Worm (Caenorhabditis elegans) whole organism, L4 larva: Measurements from ENCODE around the gene mpz-6.
"Not testable (repeated sequence)": the region's sequence is repeated elsewhere in the genome, so short reads cannot be mapped to it uniquely, and the experiment has no call there.

Experiments
- F10B5.3 ChIP-seq: sonication (generic microtip); optimal IDR thresholded peaks from 2 replicates; lab custom pipeline; 2016; ENCODE audit warnings: mild to moderate bottlenecking, missing genetic modification characterization, missing compliant biosample characterization
- F26F4.8 ChIP-seq: fragments of 200-800 bp; sonication (Bioruptor generic); conservative IDR thresholded peaks from 2 replicates; pipeline ENCODE4 v1.3.6; 2022; ENCODE audit warnings: missing genetic modification characterization, missing compliant biosample characterization
- F37D6.2 ChIP-seq: sonication (generic microtip); optimal IDR thresholded peaks from 2 replicates; lab custom pipeline; 2016; ENCODE audit warnings: mild to moderate bottlenecking, missing genetic modification characterization, missing compliant biosample characterization
- aha-1 ChIP-seq: fragments of 150-350 bp; peaks from one replicate; lab custom pipeline; 2014; ENCODE audit warnings: missing biosample characterization, missing genetic modification characterization
- ceh-62 ChIP-seq: sonication (generic microtip); optimal IDR thresholded peaks from 2 replicates; lab custom pipeline; 2017; ENCODE audit warnings: missing biosample characterization, missing genetic modification characterization
- ceh-82 ChIP-seq: sonication (generic microtip); optimal IDR thresholded peaks from 2 replicates; lab custom pipeline; 2017; ENCODE audit warnings: missing biosample characterization, missing genetic modification characterization
- daf-8 ChIP-seq: fragments of 200-800 bp; sonication (Bioruptor generic); IDR thresholded peaks from 2 replicates; pipeline ENCODE4 v1.3.6; 2022; ENCODE audit warnings: missing genetic modification characterization, missing compliant biosample characterization
- dmd-6 ChIP-seq: fragments of 200-800 bp; sonication (Bioruptor generic); IDR thresholded peaks from 2 replicates; pipeline ENCODE4 v1.3.6; 2022; ENCODE audit warnings: missing genetic modification reagents, missing genetic modification characterization, missing compliant biosample characterization
- dpl-1 ChIP-seq: fragments of 150-350 bp; optimal IDR thresholded peaks from 2 replicates; lab custom pipeline; 2014; ENCODE audit warnings: missing biosample characterization, missing genetic modification reagents, missing genetic modification characterization
- egl-27 ChIP-seq: sonication (generic microtip); optimal IDR thresholded peaks from 3 replicates; lab custom pipeline; 2017; ENCODE audit warnings: missing biosample characterization, missing genetic modification reagents, missing genetic modification characterization
- fos-1 ChIP-seq: fragments of 150-350 bp; optimal IDR thresholded peaks from 2 replicates; lab custom pipeline; 2014; ENCODE audit warnings: missing biosample characterization, missing genetic modification characterization
- hif-1 ChIP-seq, 2 experiments: sonication (generic microtip); optimal IDR thresholded peaks; 2 replicates each; lab custom pipeline; 2016 to 2017; ENCODE audit warnings: missing compliant biosample characterization in 2 of 2, missing genetic modification characterization in 2 of 2, missing genetic modification reagents in 2 of 2, missing genotype in 2 of 2, mild to moderate bottlenecking in 1 of 2
- hlh-30 ChIP-seq: sonication (generic microtip); optimal IDR thresholded peaks from 2 replicates; lab custom pipeline; 2017; ENCODE audit warnings: antibody characterized with exemption, mild to moderate bottlenecking, missing genetic modification characterization, missing compliant biosample characterization; ENCODE audit not compliant: insufficient read depth
- hmg-1.1 ChIP-seq: fragments of 200-800 bp; sonication (Bioruptor generic); IDR thresholded peaks from 2 replicates; pipeline ENCODE4 v1.3.6; 2022; ENCODE audit warnings: missing genetic modification reagents, missing genetic modification characterization, missing compliant biosample characterization
- lin-29 ChIP-seq: fragments of 200-800 bp; sonication (Bioruptor generic); IDR thresholded peaks from 2 replicates; pipeline ENCODE4 v1.3.6; 2022; ENCODE audit warnings: missing genetic modification reagents, missing genetic modification characterization, missing compliant biosample characterization
- lin-38 ChIP-seq: fragments of 200-800 bp; sonication (Bioruptor generic); IDR thresholded peaks from 2 replicates; pipeline ENCODE4 v1.3.6; 2022; ENCODE audit warnings: missing genetic modification reagents, missing genetic modification characterization, missing compliant biosample characterization
- lir-3 ChIP-seq: sonication (generic microtip); optimal IDR thresholded peaks from 2 replicates; lab custom pipeline; 2016; ENCODE audit warnings: mild to moderate bottlenecking, missing genetic modification characterization, missing compliant biosample characterization
- lsy-2 ChIP-seq, 2 experiments: fragments of 150-350 bp in 1 of 2; sonication (generic microtip) in 1 of 2; optimal IDR thresholded peaks; 2 replicates each; lab custom pipeline; 2014 to 2017; ENCODE audit warnings: missing biosample characterization in 2 of 2, missing genetic modification characterization in 2 of 2
- madf-9 ChIP-seq: fragments of 200-800 bp; sonication (Bioruptor generic); conservative IDR thresholded peaks from 2 replicates; pipeline ENCODE4 v1.3.6; 2022; ENCODE audit warnings: missing genetic modification reagents, missing genetic modification characterization, missing compliant biosample characterization
- mdl-1 ChIP-seq, 2 experiments: fragments of 150-350 bp in 1 of 2; sonication (generic microtip) in 1 of 2; optimal IDR thresholded peaks; 2 replicates each; lab custom pipeline; 2014 to 2017; ENCODE audit warnings: missing biosample characterization in 2 of 2, missing genetic modification characterization in 2 of 2
- mep-1 ChIP-seq: fragments of 150-350 bp; sonication (generic microtip); optimal IDR thresholded peaks from 3 replicates; lab custom pipeline; 2014; ENCODE audit warnings: missing biosample characterization, missing genetic modification characterization
- mes-2 ChIP-seq: sonication (generic microtip); optimal IDR thresholded peaks from 2 replicates; lab custom pipeline; 2016; ENCODE audit warnings: missing genotype, mild to moderate bottlenecking, missing genetic modification characterization, missing compliant biosample characterization; ENCODE audit not compliant: poor library complexity, severe bottlenecking
- mxl-2 ChIP-seq: fragments of 200-800 bp; sonication (Bioruptor generic); conservative IDR thresholded peaks from 2 replicates; pipeline ENCODE4 v1.3.6; 2022; ENCODE audit warnings: missing genetic modification reagents, missing genetic modification characterization, missing compliant biosample characterization
- nhr-102 ChIP-seq: sonication (generic microtip); optimal IDR thresholded peaks from 2 replicates; lab custom pipeline; 2016; ENCODE audit warnings: mild to moderate bottlenecking, missing genetic modification characterization, moderate library complexity, missing compliant biosample characterization
- nhr-111 ChIP-seq: fragments of 200-800 bp; sonication (Bioruptor generic); optimal IDR thresholded peaks from 2 replicates; lab custom pipeline; 2018; ENCODE audit warnings: mild to moderate bottlenecking, missing genetic modification characterization, missing compliant biosample characterization
- nhr-25 ChIP-seq: sonication (generic microtip); optimal IDR thresholded peaks from 2 replicates; lab custom pipeline; 2017; ENCODE audit warnings: missing genetic modification characterization, mild to moderate bottlenecking, missing compliant biosample characterization, antibody characterized with exemption, moderate library complexity, borderline replicate concordance; ENCODE audit not compliant: insufficient read depth
- nhr-42 ChIP-seq: fragments of 200-800 bp; sonication (Bioruptor generic); IDR thresholded peaks from 2 replicates; pipeline ENCODE4 v1.3.6; 2022; ENCODE audit warnings: missing genetic modification characterization, missing compliant biosample characterization
- pha-4 ChIP-seq, 2 experiments: fragments of 150-350 bp in 1 of 2; fragments of 200-800 bp in 1 of 2; sonication (Bioruptor generic) in 1 of 2; IDR thresholded peaks in 1 of 2; optimal IDR thresholded peaks in 1 of 2; 2 replicates each; pipeline versions ENCODE4 v1.3.6 to Lab custom; 2014 to 2022; ENCODE audit warnings: missing genetic modification characterization in 2 of 2, missing genetic modification reagents in 2 of 2, missing biosample characterization in 1 of 2, missing compliant biosample characterization in 1 of 2
- sdz-12 ChIP-seq: fragments of 200-800 bp; sonication (Bioruptor generic); optimal IDR thresholded peaks from 2 replicates; lab custom pipeline; 2018; ENCODE audit warnings: mild to moderate bottlenecking, missing genetic modification characterization, missing compliant biosample characterization
- snpc-1.2 ChIP-seq: fragments of 200-800 bp; sonication (Bioruptor generic); IDR thresholded peaks from 2 replicates; pipeline ENCODE4 v1.3.6; 2022; ENCODE audit warnings: missing genetic modification reagents, missing genetic modification characterization, missing compliant biosample characterization
- tag-97 ChIP-seq: fragments of 200-800 bp; sonication (Bioruptor generic); IDR thresholded peaks from 2 replicates; pipeline ENCODE4 v1.3.6; 2022; ENCODE audit warnings: missing genetic modification characterization, missing compliant biosample characterization
- unc-130 ChIP-seq: sonication (generic microtip); optimal IDR thresholded peaks from 2 replicates; lab custom pipeline; 2016; ENCODE audit warnings: missing genetic modification reagents, missing genetic modification characterization, missing compliant biosample characterization
- unc-39 ChIP-seq: sonication (generic microtip); optimal IDR thresholded peaks from 2 replicates; lab custom pipeline; 2017; ENCODE audit warnings: missing biosample characterization, missing genetic modification characterization
- unc-62 ChIP-seq, 3 experiments: fragments of 150-350 bp in 1 of 3; sonication (generic microtip); optimal IDR thresholded peaks in 2 of 3; peaks in 1 of 3; 1 replicate in 1 of 3; 2 replicates in 2 of 3; lab custom pipeline; 2014 to 2017; ENCODE audit warnings: missing biosample characterization in 3 of 3, missing genetic modification characterization in 3 of 3, missing genetic modification reagents in 3 of 3, missing genotype in 1 of 3
- zip-2 ChIP-seq: fragments of 150-350 bp; optimal IDR thresholded peaks from 2 replicates; lab custom pipeline; 2014; ENCODE audit warnings: missing biosample characterization, missing genetic modification characterization
- ztf-11 ChIP-seq: fragments of 150-350 bp; optimal IDR thresholded peaks from 2 replicates; lab custom pipeline; 2014; ENCODE audit warnings: missing biosample characterization, missing genetic modification characterization
- ztf-7 ChIP-seq: fragments of 150-350 bp; optimal IDR thresholded peaks from 2 replicates; lab custom pipeline; 2014; ENCODE audit warnings: missing biosample characterization, missing genetic modification characterization

Gene mpz-6

ce11 chrII:9405013-9405412 is 1.9 kb downstream of the mpz-6 start:
- TF ChIP-seq unc-62 (GFP tag; optimal IDR thresholded peaks at IDR 0.05 in 1 of 2; lab: Kevin White, UChicago), result peak in 1 of 2 experiments; percentile 53
- not testable (repeated sequence) for TF ChIP-seq unc-62 (tag; optimal IDR thresholded peaks at IDR 0.05; lab: Kevin White, UChicago)
- TF ChIP-seq, all 104 proteins: peak for 1; not testable (repeated sequence) for 103

ce11 chrII:9403846-9404245 is 3.1 kb downstream of the mpz-6 start, which contains the start of gene Y51B9A.5:
Gene Y51B9A.5, plus strand, starts transcription at chrII:9404146.
- TF ChIP-seq nhr-111 (GFP tag; lab: Kevin White, UChicago) (no peak), dmd-6 (GFP tag; lab: Robert Waterston, UW) (no peak), mes-2 (tag; lab: Kevin White, UChicago) (no peak), daf-8 (GFP tag; lab: Robert Waterston, UW) (no peak), tag-97 (GFP tag; lab: Robert Waterston, UW) (no peak), snpc-1.2 (GFP tag; lab: Robert Waterston, UW) (no peak)

- TF ChIP-seq mdl-1 (tag; optimal IDR thresholded peaks at IDR 0.05; lab: Kevin White, UChicago), result no peak
- TF ChIP-seq aha-1, result peak; percentile 35
Measured at ce11 chrII:9403087-9403486, 3.8 kb downstream of the mpz-6 start, which contains the start of gene Y51B9A.6. Gene Y51B9A.6, minus strand, starts transcription at chrII:9403187.

- TF ChIP-seq unc-39 (tag; lab: Kevin White, UChicago) (no peak), dpl-1 (GFP tag; lab: Kevin White, UChicago) (no peak), lin-38 (no peak), ceh-62 (tag; lab: Kevin White, UChicago) (no peak), hmg-1.1 (GFP tag; lab: Robert Waterston, UW) (no peak), zip-2 (tag; lab: Kevin White, UChicago) (no peak), hif-1 (tag; optimal IDR thresholded peaks at IDR 0.05; lab: Kevin White, UChicago) (no peak), lir-3 (tag; lab: Kevin White, UChicago) (no peak), pha-4 (GFP tag; IDR thresholded peaks at IDR 0.05; lab: Robert Waterston, UW) (no peak), pha-4 (tag; optimal IDR thresholded peaks at IDR 0.05; lab: Kevin White, UChicago) (no peak), egl-27 (tag; lab: Kevin White, UChicago) (no peak), fos-1 (no peak), mep-1 (tag; lab: Kevin White, UChicago) (no peak), lin-29 (no peak), mxl-2 (GFP tag; lab: Robert Waterston, UW) (no peak), nhr-25 (tag; lab: Kevin White, UChicago) (no peak)
Measured at ce11 chrII:9399746-9400145, 7.2 kb downstream of the mpz-6 start, which contains the start of gene Y51B9A.7. Gene Y51B9A.7, plus strand, starts transcription at chrII:9400046.

ce11 chrII:9398370-9398901 is 8.5 kb downstream of the mpz-6 start, which contains the start of the genes Y51B9A.14 and Y51B9A.8:
Gene Y51B9A.14, minus strand, starts transcription at chrII:9398470.
Gene Y51B9A.8, plus strand, starts transcription at chrII:9398851.
- TF ChIP-seq ceh-62 (tag; lab: Kevin White, UChicago), result no peak
- TF ChIP-seq hlh-30, result no peak
- TF ChIP-seq mdl-1 (tag; optimal IDR thresholded peaks at IDR 0.05; lab: Kevin White, UChicago), result no peak
- no peak for TF ChIP-seq F10B5.3
- no peak for TF ChIP-seq madf-9
- TF ChIP-seq nhr-42, result no peak
- no peak for TF ChIP-seq F37D6.2
- TF ChIP-seq ceh-82, result no peak
- no peak for TF ChIP-seq mes-2 (tag; lab: Kevin White, UChicago)
- TF ChIP-seq lsy-2 (tag; optimal IDR thresholded peaks at IDR 0.05; lab: Kevin White, UChicago), result no peak
- TF ChIP-seq nhr-102, result no peak
- no peak for TF ChIP-seq ztf-7 (tag; lab: Kevin White, UChicago)
- TF ChIP-seq F26F4.8 (GFP tag; lab: Robert Waterston, UW), result no peak
- no peak for TF ChIP-seq ztf-11 (tag; lab: Kevin White, UChicago)
- no peak for TF ChIP-seq mep-1 (tag; lab: Kevin White, UChicago)
- no peak for TF ChIP-seq lin-38
- TF ChIP-seq sdz-12 (GFP tag; lab: Kevin White, UChicago), result no peak
- no peak for TF ChIP-seq unc-130
